Fruit fly (Drosophila melanogaster) whole organism, embryonic: Measurements from ENCODE around the gene Ephrin.

Source experiments
- CG11456 ChIP-seq: fragments of 200-800 bp; sonication (Bioruptor generic); IDR thresholded peaks from 3 replicates; pipeline ENCODE4 v1.3.6; 2022; ENCODE audit warnings: missing biosample characterization, missing genetic modification characterization
- CG11696 ChIP-seq: fragments of 200-800 bp; sonication (Bioruptor generic); IDR thresholded peaks from 2 replicates; pipeline ENCODE4 v1.3.6; 2022; ENCODE audit warnings: missing biosample characterization, missing genetic modification characterization
- CG3065 ChIP-seq: fragments of 200-800 bp; sonication (Bioruptor generic); optimal IDR thresholded peaks from 2 replicates; lab custom pipeline; 2016; ENCODE audit warnings: missing biosample characterization, missing genetic modification characterization
- CG4707 ChIP-seq: fragments of 200-800 bp; sonication (Bioruptor generic); optimal IDR thresholded peaks from 2 replicates; lab custom pipeline; 2018; ENCODE audit warnings: missing biosample characterization, mild to moderate bottlenecking, missing genetic modification characterization, moderate library complexity
- CG6791 ChIP-seq: fragments of 200-800 bp; sonication (Bioruptor generic); IDR thresholded peaks from 3 replicates; pipeline ENCODE4 v1.3.6; 2022; ENCODE audit warnings: missing biosample characterization, missing genetic modification characterization; ENCODE audit not compliant: partially characterized antibody
- Hr78 ChIP-seq, 2 experiments: fragments of 200-800 bp in 1 of 2; fragments of >200 bp in 1 of 2; sonication (Bioruptor generic) in 1 of 2; optimal IDR thresholded peaks; 2 replicates each; lab custom pipeline; 2017 to 2019; ENCODE audit warnings: missing biosample characterization in 2 of 2, missing genetic modification characterization in 2 of 2, mild to moderate bottlenecking in 1 of 2, moderate library complexity in 1 of 2
- br ChIP-seq: fragments of >200 bp; optimal IDR thresholded peaks from 2 replicates; lab custom pipeline; 2017
- dmrt11E ChIP-seq: fragments of 200-800 bp; sonication (Bioruptor generic); optimal IDR thresholded peaks from 3 replicates; lab custom pipeline; 2018; ENCODE audit warnings: missing biosample characterization, mild to moderate bottlenecking, missing genetic modification characterization, moderate library complexity
- gsb ChIP-seq: fragments of 200-800 bp; sonication (Bioruptor generic); IDR thresholded peaks from 2 replicates; pipeline ENCODE4 v1.3.6; 2022; ENCODE audit warnings: missing biosample characterization, missing genetic modification characterization

- no peak for TF ChIP-seq br (lab: Kevin White, UChicago)
- TF ChIP-seq Hr78 (GFP tag; optimal IDR thresholded peaks at IDR 0.05; lab: Kevin White, UChicago), result no peak
- TF ChIP-seq gsb (GFP tag; lab: Robert Waterston, UW), result no peak
- no peak for TF ChIP-seq CG4707
- no peak for TF ChIP-seq CG11696 (GFP tag; lab: Robert Waterston, UW)
- no peak for TF ChIP-seq dmrt11E
- no peak for TF ChIP-seq CG11456 (GFP tag; lab: Robert Waterston, UW)
- no peak for TF ChIP-seq CG3065 (GFP tag; lab: Kevin White, UChicago)
- no peak for TF ChIP-seq CG6791 (GFP tag; lab: Robert Waterston, UW)
Measured at dm6 chr4:571504-572268, at the start of gene Ephrin, which contains the start of gene ND-49.
